Fruit fly (Drosophila melanogaster) whole organism, adult: ENCODE results near the gene CG43134.

ENCODE experiments used
- CG11617 ChIP-seq: fragments of 200-800 bp; sonication (Bioruptor generic); optimal IDR thresholded peaks from 2 replicates; lab custom pipeline; 2017; ENCODE audit warnings: mild to moderate bottlenecking, missing biosample characterization, missing genetic modification reagents, missing genetic modification characterization
- CG14711 ChIP-seq: fragments of 200-800 bp; sonication (Bioruptor generic); optimal IDR thresholded peaks from 2 replicates; lab custom pipeline; 2018; ENCODE audit warnings: missing biosample characterization, mild to moderate bottlenecking, missing genetic modification characterization, moderate library complexity
- CG1620 ChIP-seq: fragments of 200-800 bp; sonication (Bioruptor generic); optimal IDR thresholded peaks from 2 replicates; lab custom pipeline; 2016; ENCODE audit warnings: missing biosample characterization, missing genetic modification characterization
- CG5204 ChIP-seq: fragments of 200-800 bp; sonication (Bioruptor generic); optimal IDR thresholded peaks from 2 replicates; lab custom pipeline; 2016; ENCODE audit warnings: missing biosample characterization, missing genetic modification characterization
- Clk ChIP-seq: fragments of 200-800 bp; sonication (Bioruptor generic); optimal IDR thresholded peaks from 2 replicates; lab custom pipeline; 2017; ENCODE audit warnings: missing biosample characterization, missing genetic modification characterization
- cnc ChIP-seq, 2 experiments: fragments of >200 bp; optimal IDR thresholded peaks; 2 replicates each; lab custom pipeline; 2017
- ovo ChIP-seq: fragments of 200-800 bp; sonication (Bioruptor generic); optimal IDR thresholded peaks from 2 replicates; lab custom pipeline; 2016; ENCODE audit warnings: missing biosample characterization, missing genetic modification characterization
- toe ChIP-seq: fragments of 200-800 bp; sonication (Bioruptor generic); optimal IDR thresholded peaks from 2 replicates; lab custom pipeline; 2016; ENCODE audit warnings: missing biosample characterization, missing genetic modification characterization

dm6 chrX:4242726-4243125 lies 4.4 kb upstream of the CG43134 start, which contains the start of gene Femcoat:
- TF ChIP-seq ovo: no peak
- no peak for TF ChIP-seq CG14711
- TF ChIP-seq CG1620 (GFP tag; lab: Kevin White, UChicago): no peak
- no peak for TF ChIP-seq toe (GFP tag; lab: Kevin White, UChicago)
- no peak for TF ChIP-seq CG11617 (GFP tag; lab: Kevin White, UChicago)
- TF ChIP-seq CG5204 (GFP tag; lab: Kevin White, UChicago): no peak
- TF ChIP-seq Clk (GFP tag; lab: Kevin White, UChicago): no peak
- no peak for TF ChIP-seq cnc (optimal IDR thresholded peaks at IDR 0.05; lab: Kevin White, UChicago)
